Fruit fly (Drosophila melanogaster): Measurements from ENCODE around the gene CG9727.

CG9727 gene

DNA sequence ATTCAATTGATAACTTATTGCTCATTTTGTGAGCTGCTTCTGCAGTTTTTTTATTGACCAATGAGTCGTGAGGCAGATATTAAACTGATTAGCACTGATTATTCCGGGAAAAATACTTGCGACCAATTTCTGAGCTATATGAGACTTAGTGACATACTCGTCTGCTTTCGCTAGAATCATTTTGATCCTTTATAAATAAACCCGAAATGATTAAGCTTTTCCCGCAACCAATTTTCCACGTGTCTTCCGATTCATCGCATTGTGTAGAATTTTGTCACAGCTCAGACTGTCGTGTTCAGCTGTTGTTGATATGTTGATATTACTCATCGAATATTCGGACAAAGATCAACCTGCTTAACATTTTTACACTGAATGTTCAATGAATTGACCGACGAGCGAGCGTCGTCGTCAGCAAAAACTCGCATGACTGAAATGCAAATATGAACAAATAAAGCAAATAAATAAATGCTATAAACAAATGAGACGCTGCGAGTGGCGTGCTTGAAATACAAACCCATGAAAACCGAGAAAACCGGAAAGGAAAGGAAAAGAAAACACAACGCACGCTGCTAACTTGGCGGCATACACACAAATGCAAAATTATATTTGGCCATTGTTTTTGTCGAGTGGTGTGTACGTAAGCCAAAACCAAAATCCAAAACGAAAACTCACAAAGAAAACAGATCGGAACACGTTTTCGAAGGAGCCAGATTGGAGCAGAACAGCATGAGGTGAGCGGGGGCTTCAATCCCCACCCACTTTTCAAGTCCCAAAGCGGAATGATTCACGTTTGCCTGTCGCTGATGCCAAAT, 55.6 kb downstream of the CG9727 start (continued):
- no peak for TF ChIP-seq lola (GFP tag; optimal IDR thresholded peaks at IDR 0.05)
- no peak for TF ChIP-seq CG31388 (GFP tag; optimal IDR thresholded peaks at IDR 0.05)
- TF ChIP-seq esg (GFP tag; conservative IDR thresholded peaks at IDR 0.05) = no peak
- peak; percentile 51 for TF ChIP-seq lab (GFP tag; optimal IDR thresholded peaks at IDR 0.05)
- TF ChIP-seq CG8290 (GFP tag; optimal IDR thresholded peaks at IDR 0.05) = no peak
- peak in 1 of 2 experiments; percentile 2 for TF ChIP-seq CG8290 (tag; optimal IDR thresholded peaks at IDR 0.05)
- peak; percentile 20 for TF ChIP-seq kni (GFP tag; optimal IDR thresholded peaks at IDR 0.05)
- no peak for TF ChIP-seq CG2712 (tag; optimal IDR thresholded peaks at IDR 0.05)
- no peak for TF ChIP-seq tna (GFP tag; IDR thresholded peaks at IDR 0.05; ENCODE audit: partially characterized antibody)
- TF ChIP-seq Asciz (GFP tag; optimal IDR thresholded peaks at IDR 0.05) = peak; percentile 70
- peak; percentile 79 for TF ChIP-seq sd (tag; optimal IDR thresholded peaks at IDR 0.05)
- no peak for TF ChIP-seq zfh2 (GFP tag; optimal IDR thresholded peaks at IDR 0.05)
- TF ChIP-seq nerfin-2 (GFP tag; IDR thresholded peaks at IDR 0.05; ENCODE audit: partially characterized antibody) = no peak
- no peak for TF ChIP-seq CG3065 (GFP tag; optimal IDR thresholded peaks at IDR 0.05)
- no peak for TF ChIP-seq Deaf1 (tag; optimal IDR thresholded peaks at IDR 0.05)
- TF ChIP-seq CG13894 (tag; optimal IDR thresholded peaks at IDR 0.05) = peak; percentile 29
- TF ChIP-seq Meics (GFP tag; optimal IDR thresholded peaks at IDR 0.05) = peak; percentile 8
- no peak for TF ChIP-seq CG6175 (GFP tag; IDR thresholded peaks at IDR 0.05)
- peak; percentile 73 for TF ChIP-seq cwo (GFP tag; optimal IDR thresholded peaks at IDR 0.05)
- no peak for TF ChIP-seq Nf-YA (GFP tag; IDR thresholded peaks at IDR 0.05)
- peak; percentile 52 for TF ChIP-seq CG6813 (GFP tag; optimal IDR thresholded peaks at IDR 0.05)
- peak; percentile 56 for TF ChIP-seq CG17359 (tag; optimal IDR thresholded peaks at IDR 0.05)
- TF ChIP-seq CG1832 (GFP tag; optimal IDR thresholded peaks at IDR 0.05) = no peak
- peak; percentile 33 for TF ChIP-seq Fer3 (tag; optimal IDR thresholded peaks at IDR 0.05)
- TF ChIP-seq E2f2 (GFP tag; IDR thresholded peaks at IDR 0.05) = no peak
- peak; percentile 38 for TF ChIP-seq CG12769 (tag; optimal IDR thresholded peaks at IDR 0.05)
- TF ChIP-seq chinmo (GFP tag; IDR thresholded peaks at IDR 0.05; ENCODE audit: partially characterized antibody) = peak; percentile 76; the same call in 1 of the 4 replicates
- peak; percentile 31; the same call in 1 of the 2 replicates for TF ChIP-seq sob (GFP tag; IDR thresholded peaks at IDR 0.05)
- TF ChIP-seq CG6683 (GFP tag; optimal IDR thresholded peaks at IDR 0.05) = no peak
- no peak for TF ChIP-seq Dek (tag; optimal IDR thresholded peaks at IDR 0.05)
- 0 out of 2 replicates have a peak, but pooled peaks have one; percentile 6 for TF ChIP-seq CG3847 (GFP tag; IDR thresholded peaks at IDR 0.05)
- TF ChIP-seq tx (GFP tag; optimal IDR thresholded peaks at IDR 0.05) = no peak
- TF ChIP-seq unc-4 (GFP tag; IDR thresholded peaks at IDR 0.05; ENCODE audit: partially characterized antibody) = no peak
- no peak for TF ChIP-seq CG14710 (tag; optimal IDR thresholded peaks at IDR 0.05)
- no peak for TF ChIP-seq Optix (GFP tag; IDR thresholded peaks at IDR 0.05)
- no peak for TF ChIP-seq Neu2 (GFP tag; optimal IDR thresholded peaks at IDR 0.05; ENCODE audit: borderline replicate concordance)
- no peak for TF ChIP-seq CG17829 (tag; optimal IDR thresholded peaks at IDR 0.05)
- TF ChIP-seq CG15011 (GFP tag; optimal IDR thresholded peaks at IDR 0.05) = peak; percentile 42
- TF ChIP-seq CG17568 (GFP tag; optimal IDR thresholded peaks at IDR 0.05) = peak; percentile 27
- TF ChIP-seq CG15073 (GFP tag; optimal IDR thresholded peaks at IDR 0.05) = no peak
- TF ChIP-seq CG17912 (GFP tag; optimal IDR thresholded peaks at IDR 0.05) = no peak
- TF ChIP-seq inv (GFP tag; IDR thresholded peaks at IDR 0.05; ENCODE audit: partially characterized antibody) = no peak
- peak; percentile 16 for TF ChIP-seq CG31365 (tag; optimal IDR thresholded peaks at IDR 0.05)
- no peak for TF ChIP-seq CG43689 (GFP tag; IDR thresholded peaks at IDR 0.05)
- TF ChIP-seq gsb (GFP tag; IDR thresholded peaks at IDR 0.05) = no peak
- no peak for TF ChIP-seq CG10654 (GFP tag; optimal IDR thresholded peaks at IDR 0.05)
- TF ChIP-seq Drgx (GFP tag; IDR thresholded peaks at IDR 0.05) = no peak
- TF ChIP-seq pho (GFP tag; optimal IDR thresholded peaks at IDR 0.05) = no peak

Data from whole organism, embryonic.